Worm (Caenorhabditis elegans) whole organism, L1 larva: ENCODE results near the gene srz-1.
A peak's percentile ranks its signal among the peaks of the same experiment; 100 is the strongest.

ENCODE experiments used
- C04F5.9 ChIP-seq: sonication (generic microtip); optimal IDR thresholded peaks from 2 replicates; lab custom pipeline; 2016; ENCODE audit warnings: missing genetic modification characterization, missing compliant biosample characterization
- F16B12.6 ChIP-seq: fragments of 150-350 bp; optimal IDR thresholded peaks from 2 replicates; lab custom pipeline; 2014; ENCODE audit warnings: missing biosample characterization, missing genetic modification characterization
- aha-1 ChIP-seq: fragments of 150-350 bp; optimal IDR thresholded peaks from 2 replicates; lab custom pipeline; 2014; ENCODE audit warnings: missing biosample characterization, missing genetic modification characterization
- alr-1 ChIP-seq: fragments of 200-800 bp; sonication (Bioruptor generic); optimal IDR thresholded peaks from 2 replicates; lab custom pipeline; 2018; ENCODE audit warnings: borderline replicate concordance, mild to moderate bottlenecking, missing genetic modification characterization, missing compliant biosample characterization
- ceh-63 ChIP-seq: fragments of 200-800 bp; sonication (Bioruptor generic); optimal IDR thresholded peaks from 2 replicates; lab custom pipeline; 2018; ENCODE audit warnings: mild to moderate bottlenecking, missing genetic modification characterization, missing compliant biosample characterization
- ceh-8 ChIP-seq: fragments of 200-800 bp; sonication (Bioruptor generic); optimal IDR thresholded peaks from 2 replicates; lab custom pipeline; 2018; ENCODE audit warnings: mild to moderate bottlenecking, missing genetic modification characterization, moderate library complexity, missing compliant biosample characterization
- ceh-88 ChIP-seq: fragments of 200-800 bp; sonication (Bioruptor generic); IDR thresholded peaks from 2 replicates; pipeline ENCODE4 v1.3.6; 2022; ENCODE audit warnings: missing genetic modification characterization, missing compliant biosample characterization
- dpl-1 ChIP-seq, 3 experiments: fragments of 150-350 bp in 2 of 3; sonication (generic microtip) in 1 of 3; optimal IDR thresholded peaks; 2 replicates each; lab custom pipeline; 2014 to 2017; ENCODE audit warnings: missing biosample characterization in 3 of 3, missing genetic modification characterization in 3 of 3, missing genetic modification reagents in 3 of 3
- efl-3 ChIP-seq: fragments of 200-800 bp; sonication (Bioruptor generic); optimal IDR thresholded peaks from 2 replicates; lab custom pipeline; 2018; ENCODE audit warnings: mild to moderate bottlenecking, missing genetic modification characterization, missing compliant biosample characterization
- ets-5 ChIP-seq: fragments of 200-800 bp; sonication (Bioruptor generic); IDR thresholded peaks from 2 replicates; pipeline ENCODE4 v1.3.6; 2022; ENCODE audit warnings: missing genetic modification characterization, missing compliant biosample characterization
- fkh-10 ChIP-seq: sonication (generic microtip); optimal IDR thresholded peaks from 2 replicates; lab custom pipeline; 2017; ENCODE audit warnings: missing biosample characterization, missing genetic modification reagents, missing genetic modification characterization
- fkh-8 ChIP-seq: sonication (generic microtip); optimal IDR thresholded peaks from 2 replicates; lab custom pipeline; 2016; ENCODE audit warnings: mild to moderate bottlenecking, missing genetic modification characterization, missing compliant biosample characterization
- fos-1 ChIP-seq: fragments of 150-350 bp; optimal IDR thresholded peaks from 2 replicates; lab custom pipeline; 2014; ENCODE audit warnings: missing biosample characterization, missing genetic modification characterization
- grh-1 ChIP-seq: fragments of 200-800 bp; sonication (Bioruptor generic); IDR thresholded peaks from 2 replicates; pipeline ENCODE4 v1.3.6; 2022; ENCODE audit warnings: missing genetic modification reagents, missing genetic modification characterization, missing compliant biosample characterization
- lin-13 ChIP-seq: fragments of 150-350 bp; optimal IDR thresholded peaks from 2 replicates; lab custom pipeline; 2014; ENCODE audit warnings: missing biosample characterization, missing genetic modification reagents, missing genetic modification characterization
- lin-14 ChIP-seq: fragments of 200-800 bp; sonication (Bioruptor generic); optimal IDR thresholded peaks from 2 replicates; lab custom pipeline; 2018; ENCODE audit warnings: mild to moderate bottlenecking, missing genetic modification characterization, moderate library complexity, missing compliant biosample characterization
- lin-35 ChIP-seq, 2 experiments: fragments of 150-350 bp; optimal IDR thresholded peaks; 2 replicates each; lab custom pipeline; 2014; ENCODE audit warnings: missing biosample characterization in 2 of 2, missing genetic modification characterization in 2 of 2, missing genetic modification reagents in 2 of 2
- lsy-2 ChIP-seq, 2 experiments: fragments of 150-350 bp; optimal IDR thresholded peaks; 2 replicates each; lab custom pipeline; 2014; ENCODE audit warnings: missing biosample characterization in 2 of 2, missing genetic modification characterization in 2 of 2
- mab-9 ChIP-seq: fragments of 200-800 bp; sonication (Bioruptor generic); IDR thresholded peaks from 2 replicates; pipeline ENCODE4 v1.3.6; 2022; ENCODE audit warnings: missing genetic modification reagents, missing genetic modification characterization, missing compliant biosample characterization
- mdl-1 ChIP-seq, 2 experiments: fragments of 150-350 bp; optimal IDR thresholded peaks; 2 replicates each; lab custom pipeline; 2014 to 2017; ENCODE audit warnings: missing biosample characterization in 2 of 2, missing genetic modification characterization in 2 of 2, inconsistent platforms in 1 of 2
- nhr-11 ChIP-seq: fragments of 150-350 bp; optimal IDR thresholded peaks from 2 replicates; lab custom pipeline; 2014; ENCODE audit warnings: missing biosample characterization, missing genetic modification characterization
- nhr-12 ChIP-seq: sonication (generic microtip); optimal IDR thresholded peaks from 2 replicates; lab custom pipeline; 2017; ENCODE audit warnings: missing biosample characterization, missing genetic modification characterization
- nhr-237 ChIP-seq: fragments of 150-350 bp; optimal IDR thresholded peaks from 2 replicates; lab custom pipeline; 2014; ENCODE audit warnings: missing biosample characterization, missing genetic modification characterization
- nhr-28 ChIP-seq: fragments of 150-350 bp; optimal IDR thresholded peaks from 2 replicates; lab custom pipeline; 2014; ENCODE audit warnings: missing biosample characterization, missing genetic modification characterization
- nhr-71 ChIP-seq: sonication (generic microtip); optimal IDR thresholded peaks from 2 replicates; lab custom pipeline; 2016; ENCODE audit warnings: mild to moderate bottlenecking, missing genetic modification characterization, moderate library complexity, missing compliant biosample characterization
- nhr-77 ChIP-seq: fragments of 150-350 bp; optimal IDR thresholded peaks from 2 replicates; lab custom pipeline; 2014; ENCODE audit warnings: missing biosample characterization, missing genetic modification characterization
- nhr-85 ChIP-seq: sonication (generic microtip); peaks from one replicate; lab custom pipeline; 2016; ENCODE audit warnings: missing genetic modification characterization, inconsistent platforms, missing compliant biosample characterization
- nhr-90 ChIP-seq: sonication (generic microtip); optimal IDR thresholded peaks from 2 replicates; lab custom pipeline; 2016; ENCODE audit warnings: mild to moderate bottlenecking, missing genetic modification characterization, missing compliant biosample characterization; ENCODE audit not compliant: poor library complexity
- pax-3 ChIP-seq: fragments of 200-800 bp; sonication (Bioruptor generic); optimal IDR thresholded peaks from 2 replicates; lab custom pipeline; 2018; ENCODE audit warnings: mild to moderate bottlenecking, missing genetic modification characterization, moderate library complexity, missing compliant biosample characterization
- sup-37 ChIP-seq: fragments of 200-800 bp; sonication (Bioruptor generic); optimal IDR thresholded peaks from 2 replicates; lab custom pipeline; 2018; ENCODE audit warnings: mild to moderate bottlenecking, missing genetic modification characterization, missing compliant biosample characterization
- swsn-7 ChIP-seq: sonication (generic microtip); optimal IDR thresholded peaks from 2 replicates; lab custom pipeline; 2016; ENCODE audit warnings: missing genetic modification characterization, missing compliant biosample characterization
- tbx-2 ChIP-seq: sonication (generic microtip); optimal IDR thresholded peaks from 2 replicates; lab custom pipeline; 2016; ENCODE audit warnings: missing genetic modification characterization, missing compliant biosample characterization
- unc-30 ChIP-seq: sonication (generic microtip); optimal IDR thresholded peaks from 2 replicates; lab custom pipeline; 2017; ENCODE audit warnings: missing biosample characterization, missing genetic modification characterization
- unc-62 ChIP-seq: fragments of 150-350 bp; optimal IDR thresholded peaks from 2 replicates; lab custom pipeline; 2014; ENCODE audit warnings: missing biosample characterization, missing genetic modification reagents, missing genetic modification characterization
- unc-86 ChIP-seq: sonication (generic microtip); optimal IDR thresholded peaks from 2 replicates; lab custom pipeline; 2016; ENCODE audit warnings: missing genetic modification characterization, missing compliant biosample characterization
- zip-4 ChIP-seq: fragments of 200-800 bp; sonication (Bioruptor generic); optimal IDR thresholded peaks from 2 replicates; lab custom pipeline; 2018; ENCODE audit warnings: mild to moderate bottlenecking, missing genetic modification characterization, moderate library complexity, missing compliant biosample characterization

srz-1 gene

ce11 chrV:16683359-16683758 lies 7.7 kb downstream of the srz-1 start:
- TF ChIP-seq nhr-71 (tag; lab: Kevin White, UChicago) (no peak), nhr-237 (tag; lab: Kevin White, UChicago) (no peak), zip-4 (GFP tag; lab: Kevin White, UChicago) (no peak), ceh-8 (GFP tag; lab: Kevin White, UChicago) (no peak), F16B12.6 (no peak), fos-1 (tag; lab: Kevin White, UChicago) (no peak), swsn-7 (tag; lab: Kevin White, UChicago) (no peak)
- TF ChIP-seq, all 84 proteins: peak for 0

- TF ChIP-seq dpl-1 (GFP tag; optimal IDR thresholded peaks at IDR 0.05; lab: Kevin White, UChicago) (no peak), nhr-85 (tag; lab: Kevin White, UChicago) (no peak), ceh-88 (GFP tag; lab: Robert Waterston, UW) (no peak), mdl-1 (tag; optimal IDR thresholded peaks at IDR 0.05; lab: Kevin White, UChicago) (no peak), sup-37 (GFP tag; lab: Kevin White, UChicago) (no peak), lsy-2 (tag; optimal IDR thresholded peaks at IDR 0.05; lab: Kevin White, UChicago) (no peak), C04F5.9 (tag; lab: Kevin White, UChicago) (no peak), grh-1 (no peak), alr-1 (tag; lab: Kevin White, UChicago) (no peak), unc-62 (GFP tag; lab: Kevin White, UChicago) (no peak), nhr-90 (tag; lab: Kevin White, UChicago) (no peak), nhr-11 (tag; lab: Kevin White, UChicago) (no peak), nhr-12 (tag; lab: Kevin White, UChicago) (no peak), mab-9 (GFP tag; lab: Robert Waterston, UW) (no peak)
Observed at ce11 chrV:16685725-16686124, 10.1 kb downstream of the srz-1 start, which contains the start of gene srw-43. srw-43 (plus strand) TSS chrV:16686025.

ce11 chrV:16687227-16687626 lies 11.6 kb downstream of the srz-1 start, which contains the start of gene srz-102:
srz-102 (plus strand) TSS chrV:16687527.
- TF ChIP-seq fkh-8 (no peak), nhr-77 (tag; lab: Kevin White, UChicago) (no peak), ets-5 (GFP tag; lab: Robert Waterston, UW) (no peak), ceh-63 (GFP tag; lab: Kevin White, UChicago) (no peak)

ce11 chrV:16692988-16693387 lies 17.3 kb downstream of the srz-1 start:
- TF ChIP-seq dpl-1 (GFP tag; optimal IDR thresholded peaks at IDR 0.05; lab: Kevin White, UChicago) (no peak), lin-14 (GFP tag; lab: Kevin White, UChicago) (no peak), lin-35 (GFP tag; optimal IDR thresholded peaks at IDR 0.05; lab: Kevin White, UChicago) (no peak), ceh-8 (GFP tag; lab: Kevin White, UChicago) (peak; percentile 56)
- TF ChIP-seq, all 84 proteins: peak for 1

ce11 chrV:16693732-16694131 lies 18.1 kb downstream of the srz-1 start, which contains the start of gene srw-42:
srw-42 (minus strand) TSS chrV:16693832.
- TF ChIP-seq nhr-28 (tag; lab: Kevin White, UChicago), result no peak
- TF ChIP-seq lin-13 (GFP tag; lab: Kevin White, UChicago), result no peak
- no peak for TF ChIP-seq unc-30 (tag; lab: Kevin White, UChicago)
- no peak for TF ChIP-seq pax-3
- no peak for TF ChIP-seq unc-86 (tag; lab: Kevin White, UChicago)
- TF ChIP-seq efl-3, result no peak
- TF ChIP-seq mdl-1 (tag; optimal IDR thresholded peaks at IDR 0.05; lab: Kevin White, UChicago), result no peak
- TF ChIP-seq tbx-2 (tag; lab: Kevin White, UChicago), result no peak
- TF ChIP-seq mab-9 (GFP tag; lab: Robert Waterston, UW), result no peak
- no peak for TF ChIP-seq fkh-10 (GFP tag; lab: Kevin White, UChicago)
- TF ChIP-seq dpl-1 (GFP tag; optimal IDR thresholded peaks at IDR 0.05; lab: Kevin White, UChicago), result no peak
- no peak for TF ChIP-seq aha-1 (tag; lab: Kevin White, UChicago)
